Worm (Caenorhabditis elegans) whole organism, early embryonic: Measurements from ENCODE around the gene R02D5.10.

Source experiments
- B0310.2 ChIP-seq: sonication (generic microtip); optimal IDR thresholded peaks from 2 replicates; lab custom pipeline; 2016; ENCODE audit warnings: mild to moderate bottlenecking, missing genetic modification characterization, missing compliant biosample characterization
- F13C5.2 ChIP-seq: sonication (generic microtip); optimal IDR thresholded peaks from 2 replicates; lab custom pipeline; 2017; ENCODE audit warnings: mild to moderate bottlenecking, missing genetic modification characterization, inconsistent platforms, missing compliant biosample characterization
- aly-1 ChIP-seq: sonication (generic microtip); optimal IDR thresholded peaks from 2 replicates; lab custom pipeline; 2016; ENCODE audit warnings: missing genetic modification characterization, missing compliant biosample characterization
- ama-1 ChIP-seq: fragments of 150-350 bp; optimal IDR thresholded peaks from 2 replicates; lab custom pipeline; 2014
- ceh-13 ChIP-seq: fragments of 200-800 bp; sonication (Bioruptor generic); optimal IDR thresholded peaks from 2 replicates; lab custom pipeline; 2018; ENCODE audit warnings: mild to moderate bottlenecking, missing genetic modification characterization, missing compliant biosample characterization
- flt-1 ChIP-seq: fragments of 200-800 bp; sonication (Bioruptor generic); IDR thresholded peaks from 2 replicates; pipeline ENCODE4 v1.3.6; 2022; ENCODE audit warnings: missing genetic modification characterization, missing compliant biosample characterization
- hmbx-1 ChIP-seq: sonication (generic microtip); optimal IDR thresholded peaks from 2 replicates; lab custom pipeline; 2016; ENCODE audit warnings: mild to moderate bottlenecking, missing genetic modification characterization, missing compliant biosample characterization
- hmg-4 ChIP-seq: fragments of 200-800 bp; sonication (Bioruptor generic); optimal IDR thresholded peaks from 2 replicates; lab custom pipeline; 2018; ENCODE audit warnings: mild to moderate bottlenecking, missing genetic modification characterization, missing compliant biosample characterization
- hnd-1 ChIP-seq: sonication (generic microtip); optimal IDR thresholded peaks from 2 replicates; lab custom pipeline; 2016; ENCODE audit warnings: missing genetic modification characterization, missing compliant biosample characterization
- pes-1 ChIP-seq: fragments of 200-800 bp; sonication (Bioruptor generic); IDR thresholded peaks from 2 replicates; pipeline ENCODE4 v1.3.6; 2022; ENCODE audit warnings: missing genetic modification reagents, missing genetic modification characterization, missing compliant biosample characterization
- tbx-11 ChIP-seq: fragments of 200-800 bp; sonication (Bioruptor generic); IDR thresholded peaks from 2 replicates; pipeline ENCODE4 v1.3.6; 2022; ENCODE audit warnings: missing genetic modification characterization, missing compliant biosample characterization
- tbx-37 ChIP-seq: fragments of 200-800 bp; sonication (Bioruptor generic); conservative IDR thresholded peaks from 2 replicates; pipeline ENCODE4 v1.3.6; 2022; ENCODE audit warnings: missing genetic modification reagents, missing genetic modification characterization, missing compliant biosample characterization
- tra-4 ChIP-seq: sonication (generic microtip); optimal IDR thresholded peaks from 2 replicates; lab custom pipeline; 2017; ENCODE audit warnings: missing genetic modification characterization, missing compliant biosample characterization

ce11 chrV:14522514-14522913 is 40.4 kb downstream of the R02D5.10 start, which contains the start of gene C53A5.16:
- TF ChIP-seq pes-1 (GFP tag; lab: Robert Waterston, UW) (no peak), ceh-13 (GFP tag; lab: Kevin White, UChicago) (no peak), F13C5.2 (tag; lab: Kevin White, UChicago) (no peak), hmbx-1 (tag; lab: Kevin White, UChicago) (no peak), tbx-37 (GFP tag; lab: Robert Waterston, UW) (no peak), ama-1 (lab: Kevin White, UChicago) (no peak), hnd-1 (tag; lab: Kevin White, UChicago) (no peak), flt-1 (GFP tag; lab: Robert Waterston, UW) (no peak), tbx-11 (GFP tag; lab: Robert Waterston, UW) (no peak), B0310.2 (tag; lab: Kevin White, UChicago) (no peak), tra-4 (tag; lab: Kevin White, UChicago) (no peak), aly-1 (no peak), hmg-4 (GFP tag; lab: Kevin White, UChicago) (no peak)
